Fruit fly (Drosophila melanogaster): ENCODE measurements around the gene Sec13.

Gene Sec13

DNA sequence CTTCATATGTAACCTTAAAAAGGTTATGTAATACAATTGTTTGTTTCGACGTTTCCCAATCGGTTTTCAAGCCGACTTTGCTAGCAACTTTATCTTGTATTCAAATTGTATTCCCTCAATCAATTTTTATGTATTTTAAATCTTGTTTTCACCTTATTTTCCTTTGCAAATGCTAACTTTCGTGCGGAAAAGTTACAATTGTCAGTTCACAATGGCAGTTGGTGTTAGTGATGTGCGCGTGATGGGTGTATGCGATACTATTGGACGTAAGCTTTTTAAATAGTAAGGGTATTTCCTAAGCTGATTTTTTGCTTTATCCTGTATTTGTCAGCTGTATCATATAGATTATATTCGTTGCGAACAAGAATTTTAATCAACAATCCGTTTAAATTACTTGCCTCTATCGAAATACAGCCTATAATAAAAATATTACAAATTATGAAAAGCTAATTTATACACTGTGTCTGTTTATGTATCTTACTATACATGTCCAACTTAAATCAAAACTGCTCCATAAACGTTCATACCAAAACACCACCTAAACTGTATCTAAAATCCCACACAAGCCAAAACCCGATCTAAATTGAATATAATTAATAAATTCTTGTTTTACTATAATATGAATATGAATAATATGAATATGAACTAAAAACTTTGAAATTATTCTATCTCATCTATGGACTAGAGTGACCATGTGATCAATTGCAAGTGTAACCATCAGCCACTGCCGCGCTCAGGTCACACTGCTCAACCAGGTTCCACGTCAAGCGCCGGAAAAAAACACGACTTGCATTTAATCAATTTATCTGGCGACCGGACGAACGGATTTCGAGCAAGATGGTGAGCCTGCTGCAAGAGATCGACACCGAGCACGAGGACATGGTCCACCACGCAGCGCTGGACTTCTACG, at the start of gene Sec13, which contains the start of gene ATPsynCF6:
TSS of gene Sec13 (plus strand) at position 450 of the 910 bp plus-strand sequence.
TSS of gene ATPsynCF6 (minus strand) at position 236 of the 910 bp plus-strand sequence.
- TF ChIP-seq insv (optimal IDR thresholded peaks at IDR 0.05) (no peak), Sin3A (optimal IDR thresholded peaks at IDR 0.05) (no peak), Myc (optimal IDR thresholded peaks at IDR 0.05) (no peak), h (optimal IDR thresholded peaks at IDR 0.05) (no peak), psq (optimal IDR thresholded peaks at IDR 0.05) (no peak), ttk (optimal IDR thresholded peaks at IDR 0.05) (no peak)

DNA sequence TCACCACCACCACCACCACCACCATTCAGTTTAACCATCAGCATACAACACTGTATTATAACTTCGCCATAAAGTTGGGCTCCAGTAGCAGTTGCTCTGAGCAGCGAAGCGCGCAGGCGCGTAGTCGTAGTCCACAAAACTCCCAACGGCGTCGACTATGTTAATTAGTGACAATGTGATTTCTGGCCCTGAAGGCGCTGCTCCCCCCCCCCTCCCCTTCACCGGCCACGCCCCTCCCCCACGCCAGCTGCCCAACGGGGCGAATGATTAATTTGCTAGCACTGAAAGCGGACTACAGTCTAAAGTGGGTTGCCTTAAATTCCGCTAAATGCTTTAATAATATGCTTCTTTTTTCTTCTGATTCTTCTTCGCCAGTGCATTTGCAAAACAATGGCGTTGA, 49.2 kb upstream of the Sec13 start:
- TF ChIP-seq psq (optimal IDR thresholded peaks at IDR 0.05) (no peak), insv (optimal IDR thresholded peaks at IDR 0.05) (no peak), Myc (optimal IDR thresholded peaks at IDR 0.05) (no peak), Sin3A (optimal IDR thresholded peaks at IDR 0.05) (no peak), h (optimal IDR thresholded peaks at IDR 0.05) (no peak)

DNA sequence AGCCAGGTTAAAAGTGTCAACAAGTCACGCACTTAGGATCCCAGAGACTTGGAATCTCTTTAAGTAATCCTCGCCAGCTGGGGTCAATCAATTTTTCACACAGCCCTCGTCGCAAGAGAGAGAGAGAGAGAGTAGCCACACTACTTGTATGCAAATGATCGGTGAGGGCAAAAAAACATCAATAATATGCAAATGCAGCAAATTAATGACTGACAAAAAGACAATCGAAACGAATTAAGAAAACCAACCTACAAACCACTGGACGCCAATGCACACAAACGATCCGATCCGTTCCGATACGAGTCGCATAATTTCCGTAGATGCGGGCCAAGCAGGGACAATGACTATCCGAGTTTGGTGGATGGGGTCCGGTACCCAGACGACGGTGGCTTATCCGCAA, 46.4 kb upstream of the Sec13 start:
- no peak for TF ChIP-seq Sin3A (optimal IDR thresholded peaks at IDR 0.05)
- no peak for TF ChIP-seq psq (optimal IDR thresholded peaks at IDR 0.05)
- TF ChIP-seq ttk (optimal IDR thresholded peaks at IDR 0.05): no peak
- no peak for TF ChIP-seq h (optimal IDR thresholded peaks at IDR 0.05)
- no peak for TF ChIP-seq insv (optimal IDR thresholded peaks at IDR 0.05)
- no peak for TF ChIP-seq Myc (optimal IDR thresholded peaks at IDR 0.05)

DNA sequence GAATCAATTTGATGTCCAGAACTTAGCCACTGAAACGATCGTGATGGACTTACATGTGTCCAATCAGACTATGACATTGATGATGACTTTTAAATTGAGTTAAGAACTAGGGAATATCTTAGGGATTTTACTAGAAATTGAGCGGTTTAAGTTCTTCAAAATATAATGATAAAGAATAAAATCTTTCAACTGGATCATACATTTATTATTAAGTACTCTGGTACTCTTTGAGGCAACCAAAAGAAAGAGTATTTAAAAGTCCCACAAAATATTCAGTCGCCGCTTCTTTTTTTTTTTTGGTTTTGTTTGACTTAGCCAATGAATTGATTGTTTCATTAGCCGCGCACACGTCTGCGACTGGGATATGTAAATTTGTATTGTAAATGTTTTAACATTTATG, 45.9 kb upstream of the Sec13 start:
- TF ChIP-seq Sin3A (optimal IDR thresholded peaks at IDR 0.05): no peak
- TF ChIP-seq ttk (optimal IDR thresholded peaks at IDR 0.05): no peak
- TF ChIP-seq Myc (optimal IDR thresholded peaks at IDR 0.05): no peak
- TF ChIP-seq insv (optimal IDR thresholded peaks at IDR 0.05): no peak
- TF ChIP-seq psq (optimal IDR thresholded peaks at IDR 0.05): no peak
- no peak for TF ChIP-seq h (optimal IDR thresholded peaks at IDR 0.05)

DNA sequence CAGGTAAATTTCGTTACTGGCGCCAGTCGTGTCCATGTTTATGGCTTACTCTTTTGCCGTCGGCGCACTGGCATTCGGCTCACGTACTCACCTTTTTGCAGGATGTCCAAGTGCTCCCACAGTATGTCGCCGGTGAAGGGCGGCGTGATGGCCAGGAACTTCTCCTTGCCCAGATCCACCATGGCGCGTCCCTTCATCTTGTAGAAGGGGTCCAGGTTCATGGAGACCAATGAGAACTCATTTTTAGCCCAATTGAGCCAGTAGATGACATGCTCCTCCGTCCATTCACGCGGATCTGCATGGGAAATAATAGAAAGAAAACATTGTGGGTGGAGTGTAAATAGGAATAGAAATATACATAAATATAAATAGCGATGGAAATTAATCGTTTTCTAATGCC, 43.3 kb upstream of the Sec13 start:
- TF ChIP-seq h (optimal IDR thresholded peaks at IDR 0.05) (no peak), ttk (optimal IDR thresholded peaks at IDR 0.05) (peak; percentile 99)

DNA sequence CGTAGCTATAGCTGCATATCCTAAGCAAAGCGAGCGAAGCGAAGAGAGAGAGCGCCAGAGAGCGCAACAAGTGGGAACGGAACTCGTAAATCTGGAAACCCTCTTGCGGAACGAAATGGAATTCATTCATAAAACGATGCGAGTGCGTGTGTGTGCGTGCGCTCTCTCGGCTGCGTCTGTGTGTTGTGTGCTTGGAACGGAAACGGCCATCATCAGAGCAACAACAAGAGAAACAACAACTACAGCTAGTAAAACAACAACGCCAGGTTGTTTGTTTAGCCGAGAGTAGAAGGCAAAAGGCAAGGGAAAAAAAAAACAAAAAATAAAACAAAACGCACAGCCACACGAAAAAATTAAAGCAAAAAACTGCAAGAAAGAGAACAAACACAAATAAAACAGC, 41.7 kb upstream of the Sec13 start:
- TF ChIP-seq insv (optimal IDR thresholded peaks at IDR 0.05) (no peak), Sin3A (optimal IDR thresholded peaks at IDR 0.05) (no peak), psq (optimal IDR thresholded peaks at IDR 0.05) (no peak), h (optimal IDR thresholded peaks at IDR 0.05) (no peak), ttk (optimal IDR thresholded peaks at IDR 0.05) (no peak), Myc (optimal IDR thresholded peaks at IDR 0.05) (no peak)

DNA sequence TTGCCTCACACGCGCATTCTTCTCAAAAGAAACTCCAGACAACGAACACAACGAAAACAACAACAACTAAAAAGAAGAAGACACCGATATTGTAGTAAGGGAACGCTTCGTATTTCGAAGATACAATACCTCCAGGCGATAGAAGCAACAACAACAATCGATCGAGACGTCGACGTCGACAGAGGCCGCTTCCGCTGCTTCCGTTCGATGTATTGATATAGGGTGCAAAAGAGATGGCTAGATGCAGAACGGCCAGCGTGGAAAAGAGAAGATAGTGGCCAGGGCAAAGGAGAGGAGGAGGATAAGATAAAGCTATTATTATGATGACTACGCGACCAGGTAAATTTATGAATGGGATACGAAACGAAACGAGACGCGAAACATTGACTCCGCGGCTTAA, 40.9 kb upstream of the Sec13 start:
- no peak for TF ChIP-seq psq (optimal IDR thresholded peaks at IDR 0.05)
- no peak for TF ChIP-seq insv (optimal IDR thresholded peaks at IDR 0.05)
- no peak for TF ChIP-seq Myc (optimal IDR thresholded peaks at IDR 0.05)
- TF ChIP-seq ttk (optimal IDR thresholded peaks at IDR 0.05): no peak

DNA sequence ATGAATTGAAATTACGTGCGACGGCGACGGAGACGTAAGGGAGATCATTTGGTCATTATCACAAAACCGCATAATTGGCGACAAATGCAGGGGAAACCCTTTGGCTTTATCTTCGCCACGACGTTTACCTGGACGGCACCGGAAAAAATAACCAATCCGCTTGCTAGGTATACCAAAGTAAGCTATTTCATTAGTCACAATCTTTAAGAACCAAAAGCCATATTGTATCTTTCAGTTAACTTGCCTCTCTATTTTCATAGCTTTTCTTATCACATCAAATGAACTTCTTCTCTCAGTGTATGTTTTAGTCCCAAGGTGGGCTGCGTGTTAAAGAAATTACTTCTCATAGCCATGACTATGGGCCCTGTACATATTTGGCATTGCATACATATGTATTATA, 40.4 kb upstream of the Sec13 start:
- no peak for TF ChIP-seq Sin3A (optimal IDR thresholded peaks at IDR 0.05)
- no peak for TF ChIP-seq ttk (optimal IDR thresholded peaks at IDR 0.05)
- no peak for TF ChIP-seq Myc (optimal IDR thresholded peaks at IDR 0.05)
- no peak for TF ChIP-seq h (optimal IDR thresholded peaks at IDR 0.05)
- no peak for TF ChIP-seq insv (optimal IDR thresholded peaks at IDR 0.05)
- TF ChIP-seq psq (optimal IDR thresholded peaks at IDR 0.05): no peak

DNA sequence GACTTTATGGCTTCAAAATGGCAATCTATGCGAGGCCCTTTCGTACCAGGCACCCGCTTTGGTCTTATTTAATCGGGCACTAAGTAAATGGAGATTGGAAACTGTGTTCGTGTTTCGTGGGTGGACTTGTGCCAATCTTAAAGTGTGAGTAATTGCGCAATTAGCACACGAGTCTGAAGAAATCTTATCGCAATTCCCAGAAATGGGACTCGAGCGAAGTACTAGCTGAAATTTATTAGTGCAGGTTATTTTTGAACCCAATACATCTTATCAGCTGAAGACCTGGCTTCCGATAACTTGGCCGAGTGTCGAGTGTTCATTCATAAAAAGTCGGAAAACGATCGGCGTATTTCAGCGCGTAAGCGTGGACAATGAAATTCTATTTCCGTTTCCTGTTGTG, 39.2 kb upstream of the Sec13 start:
- TF ChIP-seq ttk (optimal IDR thresholded peaks at IDR 0.05) (no peak), Sin3A (optimal IDR thresholded peaks at IDR 0.05) (no peak)

DNA sequence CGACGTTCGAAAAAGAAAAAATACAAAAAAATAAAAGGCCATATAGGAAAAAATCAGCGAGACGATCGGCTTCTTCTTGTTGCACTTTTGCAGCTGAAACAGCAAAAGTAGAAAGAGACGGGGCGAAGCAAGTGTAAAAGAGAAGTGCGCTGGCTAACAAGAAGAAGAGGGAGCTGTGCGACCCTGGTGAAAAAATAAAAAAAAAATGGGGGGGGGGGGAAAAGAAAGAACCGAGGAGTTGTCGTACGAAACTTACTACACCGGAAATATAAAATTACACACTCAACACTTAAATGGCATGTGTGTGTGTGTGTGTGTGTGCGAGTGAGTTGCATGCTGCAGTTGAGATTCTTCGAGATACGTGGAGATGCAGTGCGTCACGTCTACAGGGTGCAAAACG, 37.1 kb upstream of the Sec13 start:
- TF ChIP-seq ttk (optimal IDR thresholded peaks at IDR 0.05): no peak
- no peak for TF ChIP-seq Myc (optimal IDR thresholded peaks at IDR 0.05)
- TF ChIP-seq h (optimal IDR thresholded peaks at IDR 0.05): no peak
- TF ChIP-seq insv (optimal IDR thresholded peaks at IDR 0.05): no peak
- TF ChIP-seq Sin3A (optimal IDR thresholded peaks at IDR 0.05): no peak
- no peak for TF ChIP-seq psq (optimal IDR thresholded peaks at IDR 0.05)

DNA sequence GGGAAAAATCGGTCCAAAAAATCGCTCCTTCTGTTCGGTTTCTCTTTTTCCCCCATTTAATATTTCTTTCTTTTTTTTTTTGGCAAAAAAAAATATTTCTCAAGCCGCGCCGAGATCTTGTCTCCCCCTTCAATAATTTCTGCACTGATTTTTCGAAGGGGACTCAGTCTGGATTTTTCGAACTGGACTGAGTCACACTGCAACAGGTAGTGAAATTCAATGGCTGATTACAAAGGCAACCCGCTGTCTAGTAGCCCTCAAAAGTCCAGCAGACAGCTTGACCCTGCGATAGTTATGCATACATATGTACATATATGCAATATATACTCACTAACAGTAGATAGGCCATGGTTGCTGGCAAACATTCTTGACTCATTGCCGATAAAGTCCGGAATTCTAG, 35.8 kb upstream of the Sec13 start:
- peak; percentile 45 for TF ChIP-seq h (optimal IDR thresholded peaks at IDR 0.05)
- no peak for TF ChIP-seq psq (optimal IDR thresholded peaks at IDR 0.05)
- TF ChIP-seq Myc (optimal IDR thresholded peaks at IDR 0.05): no peak

DNA sequence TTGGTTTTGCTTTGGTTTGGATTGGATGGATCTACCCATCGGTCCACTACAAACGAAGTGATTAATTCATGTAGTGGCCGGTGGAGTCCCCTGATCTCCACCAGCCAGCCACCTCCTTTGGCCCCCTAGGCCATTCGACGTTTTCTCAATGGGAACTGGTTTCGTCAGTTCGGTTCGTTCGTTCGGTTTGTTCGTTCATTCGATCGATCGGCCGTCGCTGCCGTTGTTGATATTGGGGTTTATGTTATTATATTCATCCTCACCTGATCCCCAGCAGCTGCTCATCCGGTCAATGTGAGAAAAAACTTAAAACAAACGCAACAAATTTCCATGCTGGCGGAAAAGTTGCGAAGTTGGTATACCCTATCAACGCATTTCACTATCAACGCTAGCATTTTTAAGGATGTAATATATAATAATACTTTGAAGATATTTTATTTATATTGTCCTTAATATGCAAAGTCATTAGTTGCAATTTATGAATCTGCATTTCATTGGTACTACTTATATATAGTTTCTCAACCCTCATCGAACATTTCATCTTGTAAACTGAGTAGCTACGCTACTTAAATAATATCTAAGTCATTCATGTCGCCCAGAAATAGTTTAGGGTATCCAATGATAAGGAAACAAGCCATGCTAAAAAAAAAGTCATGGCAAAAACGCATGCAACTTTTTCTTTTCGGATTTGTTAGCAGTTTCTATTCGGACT, 32.3 kb upstream of the Sec13 start:
- TF ChIP-seq ttk (optimal IDR thresholded peaks at IDR 0.05): no peak
- no peak for TF ChIP-seq Sin3A (optimal IDR thresholded peaks at IDR 0.05)
- TF ChIP-seq Myc (optimal IDR thresholded peaks at IDR 0.05): no peak
- no peak for TF ChIP-seq insv (optimal IDR thresholded peaks at IDR 0.05)
- TF ChIP-seq psq (optimal IDR thresholded peaks at IDR 0.05): no peak
- TF ChIP-seq h (optimal IDR thresholded peaks at IDR 0.05): no peak

DNA sequence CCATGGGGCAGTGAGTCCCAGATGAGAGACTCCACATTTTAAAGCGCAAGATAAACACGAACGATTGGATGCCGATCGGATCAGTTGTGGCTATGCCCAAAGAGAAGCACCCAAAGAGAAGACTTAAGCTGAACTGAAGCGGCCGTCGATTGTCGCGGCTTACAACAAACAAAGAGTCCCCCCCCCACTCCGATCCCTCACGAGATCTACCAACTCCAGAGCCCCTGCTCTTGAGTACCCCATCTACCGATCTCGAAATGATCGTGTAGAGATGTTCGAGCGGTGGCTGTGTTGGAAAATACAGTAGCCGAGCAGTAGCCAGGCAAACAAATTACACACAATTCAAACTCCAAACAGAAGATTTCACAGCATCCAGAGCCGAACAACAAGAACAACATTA, 30.4 kb upstream of the Sec13 start:
- TF ChIP-seq ttk (optimal IDR thresholded peaks at IDR 0.05) (no peak), psq (optimal IDR thresholded peaks at IDR 0.05) (no peak), Myc (optimal IDR thresholded peaks at IDR 0.05) (no peak), h (optimal IDR thresholded peaks at IDR 0.05) (no peak), Sin3A (optimal IDR thresholded peaks at IDR 0.05) (no peak), insv (optimal IDR thresholded peaks at IDR 0.05) (no peak)
